Worm (Caenorhabditis elegans): ENCODE measurements around the gene sri-28.

sri-28 gene

ce11 chrII:3076915-3077314 lies 28.4 kb downstream of the sri-28 start, which contains the start of gene Y25C1A.8:
Gene Y25C1A.8, minus strand, starts transcription at chrII:3076959.
- TF ChIP-seq tbx-2 (tag; optimal IDR thresholded peaks at IDR 0.05) (peak; percentile 87), nhr-43 (tag; optimal IDR thresholded peaks at IDR 0.05; ENCODE audit: poor library complexity, severe bottlenecking) (peak; percentile 95), nhr-23 (tag; optimal IDR thresholded peaks at IDR 0.05) (peak; percentile 89), ceh-9 (tag; optimal IDR thresholded peaks at IDR 0.05) (no peak), unc-39 (tag; optimal IDR thresholded peaks at IDR 0.05) (no peak), nhr-11 (tag; optimal IDR thresholded peaks at IDR 0.05) (no peak), elt-2 (tag; optimal IDR thresholded peaks at IDR 0.05) (peak; percentile 75), ztf-4 (tag; optimal IDR thresholded peaks at IDR 0.05) (no peak), pqm-1 (tag; optimal IDR thresholded peaks at IDR 0.05) (peak; percentile 32), nhr-237 (tag; optimal IDR thresholded peaks at IDR 0.05) (no peak), mdl-1 (tag; optimal IDR thresholded peaks at IDR 0.05) (no peak), lin-39 (tag; optimal IDR thresholded peaks at IDR 0.05) (peak; percentile 89), fkh-2 (tag; optimal IDR thresholded peaks at IDR 0.05) (peak; percentile 35), fos-1 (tag; optimal IDR thresholded peaks at IDR 0.05) (peak; percentile 23), lin-15B (tag; optimal IDR thresholded peaks at IDR 0.05) (peak; percentile 76), nhr-25 (tag; optimal IDR thresholded peaks at IDR 0.05) (peak; percentile 80), jun-1 (tag; optimal IDR thresholded peaks at IDR 0.05) (peak; percentile 94), skn-1 (tag; optimal IDR thresholded peaks at IDR 0.05) (peak; percentile 83), egl-27 (tag; optimal IDR thresholded peaks at IDR 0.05) (no peak), ZK546.5 (tag; optimal IDR thresholded peaks at IDR 0.05) (peak; percentile 17), unc-62 (GFP tag; optimal IDR thresholded peaks at IDR 0.05) (no peak), nhr-77 (tag; optimal IDR thresholded peaks at IDR 0.05) (peak; percentile 41), aly-2 (tag; optimal IDR thresholded peaks at IDR 0.05) (peak; percentile 82), elt-3 (tag; optimal IDR thresholded peaks at IDR 0.05) (peak in 1 of 3 experiments; percentile 32), ceh-28 (tag; optimal IDR thresholded peaks at IDR 0.05) (peak; percentile 86), egl-5 (tag; optimal IDR thresholded peaks at IDR 0.05) (peak; percentile 87), nfya-1 (tag; optimal IDR thresholded peaks at IDR 0.05; ENCODE audit: insufficient read depth) (peak; percentile 96), lsy-12 (tag; optimal IDR thresholded peaks at IDR 0.05) (peak; percentile 90), fkh-10 (GFP tag; optimal IDR thresholded peaks at IDR 0.05) (peak; percentile 62), sea-2 (GFP tag; optimal IDR thresholded peaks at IDR 0.05) (no peak), nhr-76 (tag; optimal IDR thresholded peaks at IDR 0.05) (no peak), ceh-82 (tag; optimal IDR thresholded peaks at IDR 0.05) (peak; percentile 89), hmg-11 (tag; optimal IDR thresholded peaks at IDR 0.05) (peak; percentile 91), R02D3.7 (tag; optimal IDR thresholded peaks at IDR 0.05) (peak; percentile 83), ztf-11 (tag; optimal IDR thresholded peaks at IDR 0.05) (no peak), pha-4 (tag; optimal IDR thresholded peaks at IDR 0.05) (peak; percentile 88), snpc-4 (tag; optimal IDR thresholded peaks at IDR 0.05) (peak; percentile 85), ceh-16 (tag; optimal IDR thresholded peaks at IDR 0.05) (no peak), daf-12 (tag; optimal IDR thresholded peaks at IDR 0.05) (peak; percentile 35), nhr-12 (tag; optimal IDR thresholded peaks at IDR 0.05) (no peak), elt-1 (tag; optimal IDR thresholded peaks at IDR 0.05) (peak; percentile 71), ama-1 (optimal IDR thresholded peaks at IDR 0.05) (peak; percentile 20), zag-1 (tag; optimal IDR thresholded peaks at IDR 0.05) (no peak), nhr-28 (tag; optimal IDR thresholded peaks at IDR 0.05) (no peak)

DNA sequence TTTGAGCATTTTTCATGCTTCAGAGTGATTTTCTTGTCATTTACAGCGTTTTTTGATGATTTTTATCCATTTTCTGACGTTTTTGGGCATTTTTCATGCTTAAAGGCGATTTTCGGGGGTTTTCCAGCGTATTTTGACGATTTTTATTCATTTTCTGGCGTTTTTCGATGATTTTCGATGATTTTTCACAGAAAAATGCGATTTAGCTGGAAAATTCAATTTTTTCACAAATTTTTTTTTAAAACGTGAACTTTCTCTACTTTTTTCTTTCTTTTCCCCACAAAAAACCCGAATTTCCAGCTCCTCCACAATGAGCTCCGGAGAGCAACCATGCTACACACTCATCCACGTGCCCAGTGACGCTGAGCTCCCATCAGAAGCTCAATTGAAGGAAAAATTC lies 30.0 kb downstream of the sri-28 start, which contains the start of gene copb-1:
copb-1 (plus strand) TSS at position 301 of the 400 bp plus-strand sequence.
- TF ChIP-seq jun-1 (tag; optimal IDR thresholded peaks at IDR 0.05) (no peak), egl-5 (tag; optimal IDR thresholded peaks at IDR 0.05) (no peak), zag-1 (tag; optimal IDR thresholded peaks at IDR 0.05) (no peak), lsy-12 (tag; optimal IDR thresholded peaks at IDR 0.05) (no peak), fos-1 (tag; optimal IDR thresholded peaks at IDR 0.05) (no peak), ztf-11 (tag; optimal IDR thresholded peaks at IDR 0.05) (no peak), nhr-77 (tag; optimal IDR thresholded peaks at IDR 0.05) (no peak), lin-15B (tag; optimal IDR thresholded peaks at IDR 0.05) (no peak), nhr-23 (tag; optimal IDR thresholded peaks at IDR 0.05) (no peak), ceh-28 (tag; optimal IDR thresholded peaks at IDR 0.05) (no peak), pqm-1 (tag; optimal IDR thresholded peaks at IDR 0.05) (no peak), nhr-43 (tag; optimal IDR thresholded peaks at IDR 0.05; ENCODE audit: poor library complexity, severe bottlenecking) (no peak), ceh-82 (tag; optimal IDR thresholded peaks at IDR 0.05) (no peak), fkh-10 (GFP tag; optimal IDR thresholded peaks at IDR 0.05) (no peak), nhr-67 (tag; optimal IDR thresholded peaks at IDR 0.05) (no peak), nfya-1 (tag; optimal IDR thresholded peaks at IDR 0.05; ENCODE audit: insufficient read depth) (no peak), elt-3 (tag; optimal IDR thresholded peaks at IDR 0.05) (no peak), nhr-25 (tag; optimal IDR thresholded peaks at IDR 0.05) (no peak), fkh-2 (tag; optimal IDR thresholded peaks at IDR 0.05) (no peak)
